Worm (Caenorhabditis elegans) whole organism, midembryonic: Measurements from ENCODE around the gene sfxn-2.

Experiments used
- T22C8.4 ChIP-seq: fragments of 200-800 bp; sonication (Bioruptor generic); IDR thresholded peaks from 2 replicates; pipeline ENCODE4 v1.3.6; 2022; ENCODE audit warnings: missing genetic modification characterization, missing compliant biosample characterization
- cog-1 ChIP-seq: sonication (generic microtip); optimal IDR thresholded peaks from 2 replicates; lab custom pipeline; 2016; ENCODE audit warnings: missing genetic modification characterization, missing compliant biosample characterization
- flt-1 ChIP-seq: fragments of 200-800 bp; sonication (Bioruptor generic); IDR thresholded peaks from 2 replicates; pipeline ENCODE4 v1.3.6; 2022; ENCODE audit warnings: missing genetic modification characterization, missing compliant biosample characterization
- klf-2 ChIP-seq: fragments of 200-800 bp; sonication (Bioruptor generic); conservative IDR thresholded peaks from 2 replicates; pipeline ENCODE4 v1.3.6; 2022; ENCODE audit warnings: missing genetic modification reagents, missing genetic modification characterization, missing compliant biosample characterization
- med-1 ChIP-seq: sonication (generic microtip); optimal IDR thresholded peaks from 2 replicates; lab custom pipeline; 2017; ENCODE audit warnings: missing genetic modification characterization, mild to moderate bottlenecking, missing compliant biosample characterization, antibody characterized with exemption, missing genetic modification reagents; ENCODE audit not compliant: insufficient read depth
- ref-1 ChIP-seq: fragments of 200-800 bp; sonication (Bioruptor generic); conservative IDR thresholded peaks from 2 replicates; pipeline ENCODE4 v1.3.6; 2022; ENCODE audit warnings: missing genetic modification reagents, missing genetic modification characterization, missing compliant biosample characterization
- ztf-23 ChIP-seq: fragments of 200-800 bp; sonication (Bioruptor generic); IDR thresholded peaks from 2 replicates; pipeline ENCODE4 v1.3.6; 2022; ENCODE audit warnings: missing genetic modification reagents, missing genetic modification characterization, missing compliant biosample characterization
- ztf-29 ChIP-seq: fragments of 200-800 bp; sonication (Bioruptor generic); IDR thresholded peaks from 2 replicates; pipeline ENCODE4 v1.3.6; 2022; ENCODE audit warnings: missing genetic modification reagents, missing genetic modification characterization, missing compliant biosample characterization

- TF ChIP-seq med-1 (GFP tag; lab: Kevin White, UChicago) (no peak), ref-1 (GFP tag; lab: Robert Waterston, UW) (no peak), T22C8.4 (GFP tag; lab: Robert Waterston, UW) (no peak), flt-1 (0 out of 2 replicates have a peak, but pooled peaks have one; percentile 33), ztf-29 (GFP tag; lab: Robert Waterston, UW) (no peak), cog-1 (tag; lab: Kevin White, UChicago) (no peak), klf-2 (GFP tag; lab: Robert Waterston, UW) (no peak), ztf-23 (GFP tag; lab: Robert Waterston, UW) (no peak)
Observed at ce11 chrX:7906430-7907014, 51.6 kb downstream of the sfxn-2 start, which contains the start of gene C39D10.1.
